Fruit fly (Drosophila melanogaster): Measurements from ENCODE around the gene CG13138.

The CG13138 gene

dm6 chr2L:10277362-10277761, 24.5 kb downstream of the CG13138 start:
- TF ChIP-seq woc (GFP tag; optimal IDR thresholded peaks at IDR 0.05) (peak; percentile 27), brk (GFP tag; optimal IDR thresholded peaks at IDR 0.05) (peak; percentile 12), Hr83 (GFP tag; optimal IDR thresholded peaks at IDR 0.05; ENCODE audit: poor library complexity, severe bottlenecking) (peak; percentile 74), Rel (GFP tag; optimal IDR thresholded peaks at IDR 0.05) (no peak), Rel (tag; optimal IDR thresholded peaks at IDR 0.05) (no peak), CG9705 (GFP tag; optimal IDR thresholded peaks at IDR 0.05) (no peak)

- TF ChIP-seq Abd-B (GFP tag; optimal IDR thresholded peaks at IDR 0.05) = no peak
- TF ChIP-seq jim (GFP tag; optimal IDR thresholded peaks at IDR 0.05) = no peak
- no peak for TF ChIP-seq HLH106 (tag; optimal IDR thresholded peaks at IDR 0.05)
- peak; percentile 40 for TF ChIP-seq Jra (GFP tag; optimal IDR thresholded peaks at IDR 0.05)
- peak; percentile 58 for TF ChIP-seq Hnf4 (GFP tag; optimal IDR thresholded peaks at IDR 0.05)
- peak; percentile 66 for TF ChIP-seq ey (GFP tag; optimal IDR thresholded peaks at IDR 0.05)
- peak; percentile 33 for TF ChIP-seq psq (GFP tag; optimal IDR thresholded peaks at IDR 0.05)
- TF ChIP-seq tai (GFP tag; optimal IDR thresholded peaks at IDR 0.05) = peak; percentile 52
- peak; percentile 9 for TF ChIP-seq N (GFP tag; optimal IDR thresholded peaks at IDR 0.05)
- peak; percentile 14 to 54 for TF ChIP-seq foxo (GFP tag; optimal IDR thresholded peaks at IDR 0.05)
- no peak for TF ChIP-seq Mio (GFP tag; optimal IDR thresholded peaks at IDR 0.05)
- TF ChIP-seq OdsH (GFP tag; optimal IDR thresholded peaks at IDR 0.05) = peak; percentile 60
These were observed 25.0 kb downstream of the CG13138 start for dm6 chr2L:10276846-10277245.

dm6 chr2L:10276436-10276835, 25.4 kb downstream of the CG13138 start:
- TF ChIP-seq Abd-B (GFP tag; optimal IDR thresholded peaks at IDR 0.05) = no peak
- peak; percentile 18 for TF ChIP-seq psq (GFP tag; optimal IDR thresholded peaks at IDR 0.05)

dm6 chr2L:10272224-10272623, 29.6 kb downstream of the CG13138 start, which contains the start of gene trk:
trk (minus strand) TSS chr2L:10272324.
- TF ChIP-seq fru (GFP tag; optimal IDR thresholded peaks at IDR 0.05) (no peak), brk (GFP tag; optimal IDR thresholded peaks at IDR 0.05) (no peak), Jra (GFP tag; optimal IDR thresholded peaks at IDR 0.05) (no peak), Abd-B (GFP tag; optimal IDR thresholded peaks at IDR 0.05) (no peak), rgr (GFP tag; optimal IDR thresholded peaks at IDR 0.05) (no peak), Mio (GFP tag; optimal IDR thresholded peaks at IDR 0.05) (no peak), h (GFP tag; optimal IDR thresholded peaks at IDR 0.05) (no peak), N (GFP tag; optimal IDR thresholded peaks at IDR 0.05) (no peak), foxo (GFP tag; optimal IDR thresholded peaks at IDR 0.05) (no peak), sage (GFP tag; optimal IDR thresholded peaks at IDR 0.05) (no peak), pan (optimal IDR thresholded peaks at IDR 0.05) (no peak), HLH106 (tag; optimal IDR thresholded peaks at IDR 0.05) (no peak), Dfd (GFP tag; optimal IDR thresholded peaks at IDR 0.05) (no peak), psq (GFP tag; optimal IDR thresholded peaks at IDR 0.05) (no peak), Hr83 (GFP tag; optimal IDR thresholded peaks at IDR 0.05; ENCODE audit: poor library complexity, severe bottlenecking) (no peak), tai (GFP tag; optimal IDR thresholded peaks at IDR 0.05) (no peak), CG9705 (GFP tag; optimal IDR thresholded peaks at IDR 0.05) (no peak), Dif (GFP tag; optimal IDR thresholded peaks at IDR 0.05; ENCODE audit: partially characterized antibody) (no peak), dl (GFP tag; optimal IDR thresholded peaks at IDR 0.05; ENCODE audit: insufficient read depth in 1 of 2, partially characterized antibody in 2 of 2) (no peak)

- TF ChIP-seq CrebA (GFP tag; optimal IDR thresholded peaks at IDR 0.05; ENCODE audit: borderline replicate concordance) = no peak
- TF ChIP-seq sage (GFP tag; optimal IDR thresholded peaks at IDR 0.05) = peak; percentile 67
- peak in 1 of 2 experiments; percentile 50 for TF ChIP-seq foxo (GFP tag; optimal IDR thresholded peaks at IDR 0.05)
These were observed 32.0 kb downstream of the CG13138 start, which contains the start of gene Mulk for dm6 chr2L:10269854-10270253. Mulk (plus strand) TSS chr2L:10270051.

dm6 chr2L:10268688-10269087, 33.1 kb downstream of the CG13138 start, which contains the start of gene CG4957:
CG4957 (plus strand) TSS chr2L:10268872.
- TF ChIP-seq Myc (optimal IDR thresholded peaks at IDR 0.05) (peak; percentile 26), HLH106 (tag; optimal IDR thresholded peaks at IDR 0.05) (no peak)

dm6 chr2L:10266511-10266910, 35.3 kb downstream of the CG13138 start, which contains the start of gene CG4953:
CG4953 (plus strand) TSS chr2L:10266703.
- TF ChIP-seq HLH106 (tag; optimal IDR thresholded peaks at IDR 0.05) (no peak), dl (GFP tag; optimal IDR thresholded peaks at IDR 0.05; ENCODE audit: insufficient read depth in 1 of 2, partially characterized antibody in 2 of 2) (no peak), OdsH (GFP tag; optimal IDR thresholded peaks at IDR 0.05) (no peak), Jra (GFP tag; optimal IDR thresholded peaks at IDR 0.05) (no peak), dsf (GFP tag; optimal IDR thresholded peaks at IDR 0.05; ENCODE audit: borderline replicate concordance) (no peak), Hr78 (GFP tag; optimal IDR thresholded peaks at IDR 0.05) (no peak), pan (optimal IDR thresholded peaks at IDR 0.05) (no peak), psq (GFP tag; optimal IDR thresholded peaks at IDR 0.05) (no peak), tai (GFP tag; optimal IDR thresholded peaks at IDR 0.05) (no peak), foxo (GFP tag; optimal IDR thresholded peaks at IDR 0.05) (no peak), CG32264 (GFP tag; optimal IDR thresholded peaks at IDR 0.05) (no peak), usp (GFP tag; optimal IDR thresholded peaks at IDR 0.05) (no peak), rgr (GFP tag; optimal IDR thresholded peaks at IDR 0.05) (no peak)

Measured in whole organism, wandering third instar larva.